Fruit fly (Drosophila melanogaster): ENCODE results near the gene CG14669.

The CG14669 gene

dm6 chr3R:5414147-5414748 lies at the start of gene CG14669:
Gene CG14669 (plus strand): TSS chr3R:5414527.
- peak; percentile 22 for TF ChIP-seq svp (GFP tag)
- TF ChIP-seq CG6808 (GFP tag; optimal IDR thresholded peaks at IDR 0.05), result no peak

- TF ChIP-seq vri (GFP tag; optimal IDR thresholded peaks at IDR 0.05) (peak; percentile 55), fkh (GFP tag; optimal IDR thresholded peaks at IDR 0.05) (peak; percentile 33), Eip93F (GFP tag; optimal IDR thresholded peaks at IDR 0.05) (peak; percentile 21), cyc (GFP tag; optimal IDR thresholded peaks at IDR 0.05) (no peak), Eip78C (GFP tag) (peak; percentile 55), OdsH (GFP tag; optimal IDR thresholded peaks at IDR 0.05) (no peak), esn (GFP tag; optimal IDR thresholded peaks at IDR 0.05) (peak; percentile 3), CG8319 (GFP tag; optimal IDR thresholded peaks at IDR 0.05) (no peak), svp (GFP tag) (peak; percentile 58)
Observed at dm6 chr3R:5364539-5365273, 49.6 kb upstream of the CG14669 start.

dm6 chr3R:5367512-5368169 lies 46.7 kb upstream of the CG14669 start:
- TF ChIP-seq CG1621 (tag; optimal IDR thresholded peaks at IDR 0.05) (peak; percentile 64), Hr38 (GFP tag; optimal IDR thresholded peaks at IDR 0.05) (no peak), CG6808 (GFP tag; optimal IDR thresholded peaks at IDR 0.05) (peak; percentile 41), Blimp-1 (GFP tag; optimal IDR thresholded peaks at IDR 0.05) (peak; percentile 21), CG31627 (GFP tag; optimal IDR thresholded peaks at IDR 0.05) (no peak), CG9139 (GFP tag; optimal IDR thresholded peaks at IDR 0.05) (peak; percentile 69), eg (GFP tag; IDR thresholded peaks at IDR 0.05) (0 out of 3 replicates have a peak, but pooled peaks have one; percentile 22), fkh (GFP tag; optimal IDR thresholded peaks at IDR 0.05) (peak; percentile 82), ss (GFP tag; optimal IDR thresholded peaks at IDR 0.05) (peak; percentile 50 to 59), dsx (GFP tag; optimal IDR thresholded peaks at IDR 0.05; ENCODE audit: poor library complexity, severe bottlenecking) (peak; percentile 24), spab (GFP tag; optimal IDR thresholded peaks at IDR 0.05) (peak; percentile 19), Eip93F (GFP tag; optimal IDR thresholded peaks at IDR 0.05) (no peak), Eip78C (GFP tag) (peak; percentile 67), Met (GFP tag; optimal IDR thresholded peaks at IDR 0.05) (no peak)

- no peak for TF ChIP-seq net (GFP tag; optimal IDR thresholded peaks at IDR 0.05)
- TF ChIP-seq topi (GFP tag; optimal IDR thresholded peaks at IDR 0.05), result peak; percentile 13
- peak in 1 of 2 experiments; percentile 6 for TF ChIP-seq salr (GFP tag; optimal IDR thresholded peaks at IDR 0.05)
- no peak for TF ChIP-seq CG6276 (GFP tag; optimal IDR thresholded peaks at IDR 0.05)
- TF ChIP-seq CG6854 (GFP tag; optimal IDR thresholded peaks at IDR 0.05), result peak; percentile 17
- peak; percentile 26 for TF ChIP-seq Eip78C (GFP tag)
- peak; percentile 51 for TF ChIP-seq Sox14 (GFP tag; optimal IDR thresholded peaks at IDR 0.05)
- peak; percentile 40 for TF ChIP-seq CG1621 (tag; optimal IDR thresholded peaks at IDR 0.05)
- TF ChIP-seq CG15336 (GFP tag; IDR thresholded peaks at IDR 0.05), result peak; percentile 36; the same call in 1 of the 2 replicates
- TF ChIP-seq CG31627 (GFP tag; optimal IDR thresholded peaks at IDR 0.05), result peak; percentile 23
- peak in 1 of 2 experiments; percentile 10 for TF ChIP-seq ss (GFP tag; optimal IDR thresholded peaks at IDR 0.05)
- no peak for TF ChIP-seq dsx (GFP tag; optimal IDR thresholded peaks at IDR 0.05; ENCODE audit: poor library complexity, severe bottlenecking)
- TF ChIP-seq CG8119 (GFP tag; IDR thresholded peaks at IDR 0.05), result peak; percentile 30; the same call in 1 of the 3 replicates
- TF ChIP-seq Met (GFP tag; optimal IDR thresholded peaks at IDR 0.05), result no peak
- peak; percentile 51; the same call in 2 of the 3 replicates for TF ChIP-seq eg (GFP tag; IDR thresholded peaks at IDR 0.05)
- TF ChIP-seq lz (GFP tag; optimal IDR thresholded peaks at IDR 0.05), result peak; percentile 3
- TF ChIP-seq CG3919 (GFP tag; optimal IDR thresholded peaks at IDR 0.05), result peak; percentile 61
- peak; percentile 56; the same call in 1 of the 3 replicates for TF ChIP-seq CG6163 (GFP tag; IDR thresholded peaks at IDR 0.05)
- TF ChIP-seq Hr39 (GFP tag; optimal IDR thresholded peaks at IDR 0.05), result peak; percentile 34
Observed at dm6 chr3R:5368170-5368781, 46.1 kb upstream of the CG14669 start, which contains the start of gene Cerk. Gene Cerk (minus strand): TSS chr3R:5368306.

Data from whole organism, prepupa.